Fruit fly (Drosophila melanogaster) whole organism, embryonic: ENCODE data around the gene cana.

ENCODE experiments used
- Ada2b ChIP-seq: fragments of 200-800 bp; sonication (Bioruptor generic); IDR thresholded peaks from 2 replicates; pipeline ENCODE4 v1.3.6; 2022; ENCODE audit warnings: missing biosample characterization, missing genetic modification characterization
- Atf-2 ChIP-seq: fragments of 200-800 bp; sonication (Bioruptor generic); optimal IDR thresholded peaks from 2 replicates; lab custom pipeline; 2016; ENCODE audit warnings: missing biosample characterization, missing genetic modification characterization
- Bgb ChIP-seq: fragments of 200-800 bp; sonication (Bioruptor generic); IDR thresholded peaks from 2 replicates; pipeline ENCODE4 v1.3.6; 2022; ENCODE audit warnings: missing biosample characterization, missing genetic modification characterization; ENCODE audit not compliant: partially characterized antibody
- CG10267 ChIP-seq: fragments of 200-800 bp; sonication (Bioruptor generic); optimal IDR thresholded peaks from 2 replicates; lab custom pipeline; 2018; ENCODE audit warnings: missing biosample characterization, mild to moderate bottlenecking, missing genetic modification characterization, moderate library complexity
- CG10565 ChIP-seq: fragments of 200-800 bp; sonication (Bioruptor generic); optimal IDR thresholded peaks from 3 replicates; lab custom pipeline; 2016; ENCODE audit warnings: missing biosample characterization, mild to moderate bottlenecking, missing genetic modification characterization
- CG11456 ChIP-seq: fragments of 200-800 bp; sonication (Bioruptor generic); IDR thresholded peaks from 3 replicates; pipeline ENCODE4 v1.3.6; 2022; ENCODE audit warnings: missing biosample characterization, missing genetic modification characterization
- CG13287 ChIP-seq: fragments of 200-800 bp; sonication (Bioruptor generic); IDR thresholded peaks from 2 replicates; pipeline ENCODE4 v1.3.6; 2022; ENCODE audit warnings: missing biosample characterization, missing genetic modification characterization; ENCODE audit not compliant: partially characterized antibody
- CG14710 ChIP-seq: fragments of 200-800 bp; sonication (Bioruptor generic); optimal IDR thresholded peaks from 3 replicates; lab custom pipeline; 2019; ENCODE audit warnings: missing biosample characterization, mild to moderate bottlenecking, missing genetic modification characterization, moderate library complexity
- CG15601 ChIP-seq: fragments of 200-800 bp; sonication (Bioruptor generic); optimal IDR thresholded peaks from 3 replicates; lab custom pipeline; 2019; ENCODE audit warnings: missing biosample characterization, mild to moderate bottlenecking, missing genetic modification characterization, moderate library complexity
- CG1603 ChIP-seq: fragments of 200-800 bp; sonication (Bioruptor generic); optimal IDR thresholded peaks from 2 replicates; lab custom pipeline; 2019; ENCODE audit warnings: missing biosample characterization, mild to moderate bottlenecking, missing genetic modification characterization, moderate library complexity
- CG16779 ChIP-seq: fragments of 200-800 bp; sonication (Bioruptor generic); IDR thresholded peaks from 2 replicates; pipeline ENCODE4 v1.3.6; 2022; ENCODE audit warnings: missing biosample characterization, missing genetic modification characterization
- CG17912 ChIP-seq: fragments of 200-800 bp; sonication (Bioruptor generic); optimal IDR thresholded peaks from 2 replicates; lab custom pipeline; 2018; ENCODE audit warnings: missing biosample characterization, mild to moderate bottlenecking, missing genetic modification characterization
- CG2129 ChIP-seq: fragments of 200-800 bp; sonication (Bioruptor generic); IDR thresholded peaks from 2 replicates; pipeline ENCODE4 v1.3.6; 2022; ENCODE audit warnings: missing biosample characterization, missing genetic modification characterization; ENCODE audit not compliant: partially characterized antibody
- CG30403 ChIP-seq: fragments of 200-800 bp; sonication (Bioruptor generic); optimal IDR thresholded peaks from 3 replicates; lab custom pipeline; 2016; ENCODE audit warnings: missing biosample characterization, missing genetic modification characterization
- CG3163 ChIP-seq: fragments of 200-800 bp; sonication (Bioruptor generic); optimal IDR thresholded peaks from 3 replicates; lab custom pipeline; 2016; ENCODE audit warnings: missing biosample characterization, missing genetic modification characterization
- CG34224 ChIP-seq: fragments of 200-800 bp; sonication (Bioruptor generic); IDR thresholded peaks from 3 replicates; pipeline ENCODE4 v1.3.6; 2022; ENCODE audit warnings: missing biosample characterization, missing genetic modification characterization; ENCODE audit not compliant: partially characterized antibody
- CG4707 ChIP-seq: fragments of 200-800 bp; sonication (Bioruptor generic); optimal IDR thresholded peaks from 2 replicates; lab custom pipeline; 2018; ENCODE audit warnings: missing biosample characterization, mild to moderate bottlenecking, missing genetic modification characterization, moderate library complexity
- CG6854 ChIP-seq: fragments of 200-800 bp; sonication (Bioruptor generic); optimal IDR thresholded peaks from 3 replicates; lab custom pipeline; 2017; ENCODE audit warnings: missing biosample characterization, mild to moderate bottlenecking, missing genetic modification characterization
- CG7963 ChIP-seq: fragments of 200-800 bp; sonication (Bioruptor generic); IDR thresholded peaks from 3 replicates; pipeline ENCODE4 v1.3.6; 2022; ENCODE audit warnings: missing biosample characterization, missing genetic modification characterization; ENCODE audit not compliant: partially characterized antibody
- CG8290 ChIP-seq, 3 experiments: fragments of 200-800 bp; sonication (Bioruptor generic); optimal IDR thresholded peaks; 2 replicates each; lab custom pipeline; 2016 to 2019; ENCODE audit warnings: missing biosample characterization in 3 of 3, missing genetic modification characterization in 3 of 3, mild to moderate bottlenecking in 2 of 3, moderate library complexity in 1 of 3
- CG8924 ChIP-seq: fragments of 200-800 bp; optimal IDR thresholded peaks from 3 replicates; lab custom pipeline; 2019; ENCODE audit warnings: missing biosample characterization, mild to moderate bottlenecking, missing genetic modification characterization, moderate library complexity
- E2f1 ChIP-seq: fragments of 200-800 bp; sonication (Bioruptor generic); IDR thresholded peaks from 2 replicates; pipeline ENCODE4 v1.3.6; 2022; ENCODE audit warnings: missing biosample characterization, missing genetic modification characterization
- Hr3 ChIP-seq: fragments of 200-800 bp; sonication (Bioruptor generic); optimal IDR thresholded peaks from 3 replicates; lab custom pipeline; 2016; ENCODE audit warnings: missing biosample characterization, missing genetic modification characterization
- Myb ChIP-seq: fragments of 200-800 bp; sonication (Bioruptor generic); optimal IDR thresholded peaks from 2 replicates; lab custom pipeline; 2016; ENCODE audit warnings: missing biosample characterization, missing genetic modification characterization
- Rx ChIP-seq: fragments of 200-800 bp; sonication (Bioruptor generic); IDR thresholded peaks from 2 replicates; pipeline ENCODE4 v1.3.6; 2022; ENCODE audit warnings: missing biosample characterization, missing genetic modification characterization
- ato ChIP-seq: fragments of 200-800 bp; sonication (Bioruptor generic); IDR thresholded peaks from 2 replicates; pipeline ENCODE4 v1.3.6; 2022; ENCODE audit warnings: missing biosample characterization, missing genetic modification characterization; ENCODE audit not compliant: partially characterized antibody
- bbx ChIP-seq: fragments of 200-800 bp; sonication (Bioruptor generic); IDR thresholded peaks from 2 replicates; pipeline ENCODE4 v1.3.6; 2022; ENCODE audit warnings: missing biosample characterization, missing genetic modification characterization; ENCODE audit not compliant: partially characterized antibody
- cas ChIP-seq: fragments of 200-800 bp; sonication (Bioruptor generic); IDR thresholded peaks from 2 replicates; pipeline ENCODE4 v1.3.6; 2022; ENCODE audit warnings: missing biosample characterization, missing genetic modification characterization
- caup ChIP-seq: fragments of 200-800 bp; sonication (Bioruptor generic); optimal IDR thresholded peaks from 3 replicates; lab custom pipeline; 2017; ENCODE audit warnings: missing biosample characterization, mild to moderate bottlenecking, missing genetic modification characterization, moderate library complexity; ENCODE audit not compliant: severe bottlenecking
- crol ChIP-seq: fragments of 200-800 bp; sonication (Bioruptor generic); IDR thresholded peaks from 2 replicates; pipeline ENCODE4 v1.3.6; 2022; ENCODE audit warnings: missing biosample characterization, missing genetic modification characterization
- esg ChIP-seq: fragments of 200-800 bp; sonication (Bioruptor generic); conservative IDR thresholded peaks from 2 replicates; pipeline ENCODE4 v1.3.6; 2022; ENCODE audit warnings: missing biosample characterization, missing genetic modification characterization
- eve ChIP-seq, 2 experiments: fragments of >200 bp; optimal IDR thresholded peaks; 2 replicates each; lab custom pipeline; 2017; ENCODE audit warnings: missing biosample characterization in 2 of 2, missing genetic modification characterization in 2 of 2
- exex ChIP-seq: fragments of 200-800 bp; sonication (Bioruptor generic); optimal IDR thresholded peaks from 4 replicates; lab custom pipeline; 2018; ENCODE audit warnings: missing biosample characterization, mild to moderate bottlenecking, missing genetic modification characterization, moderate library complexity
- fd96Cb ChIP-seq: fragments of 200-800 bp; sonication (Bioruptor generic); optimal IDR thresholded peaks from 2 replicates; lab custom pipeline; 2018; ENCODE audit warnings: missing biosample characterization, mild to moderate bottlenecking, missing genetic modification characterization, moderate library complexity
- ftz-f1 ChIP-seq: fragments of 200-800 bp; sonication (Bioruptor generic); optimal IDR thresholded peaks from 2 replicates; lab custom pipeline; 2016; ENCODE audit warnings: missing biosample characterization, missing genetic modification characterization
- gcm2 ChIP-seq: fragments of 200-800 bp; sonication (Bioruptor generic); optimal IDR thresholded peaks from 2 replicates; lab custom pipeline; 2016; ENCODE audit warnings: missing biosample characterization, missing genetic modification characterization
- gsb-n ChIP-seq: fragments of 200-800 bp; sonication (Bioruptor generic); optimal IDR thresholded peaks from 3 replicates; lab custom pipeline; 2018; ENCODE audit warnings: missing biosample characterization, mild to moderate bottlenecking, missing genetic modification characterization
- hkb ChIP-seq, 2 experiments: fragments of 200-800 bp in 1 of 2; fragments of >200 bp in 1 of 2; sonication (Bioruptor generic) in 1 of 2; IDR thresholded peaks in 1 of 2; optimal IDR thresholded peaks in 1 of 2; 2 replicates each; pipeline versions ENCODE4 v1.3.6 to Lab custom; 2017 to 2022; ENCODE audit warnings: missing biosample characterization in 1 of 2, missing genetic modification characterization in 1 of 2
- kay ChIP-seq: fragments of 200-800 bp; sonication (Bioruptor generic); optimal IDR thresholded peaks from 2 replicates; lab custom pipeline; 2016; ENCODE audit warnings: missing biosample characterization, missing genetic modification characterization
- lilli ChIP-seq: fragments of 200-800 bp; sonication (Bioruptor generic); optimal IDR thresholded peaks from 3 replicates; lab custom pipeline; 2016; ENCODE audit warnings: missing biosample characterization, missing genetic modification characterization
- lmd ChIP-seq: fragments of 200-800 bp; sonication (Bioruptor generic); IDR thresholded peaks from 2 replicates; pipeline ENCODE4 v1.3.6; 2022; ENCODE audit warnings: missing biosample characterization, missing genetic modification characterization
- p53 ChIP-seq: fragments of 200-800 bp; sonication (Bioruptor generic); optimal IDR thresholded peaks from 2 replicates; lab custom pipeline; 2016; ENCODE audit warnings: missing biosample characterization, missing genetic modification characterization
- pb ChIP-seq: fragments of 200-800 bp; sonication (Bioruptor generic); optimal IDR thresholded peaks from 3 replicates; lab custom pipeline; 2016; ENCODE audit warnings: missing biosample characterization, missing genetic modification characterization
- sc ChIP-seq, 3 experiments: fragments of >200 bp in 2 of 3; fragments of 200-800 bp in 1 of 3; sonication (Bioruptor generic) in 1 of 3; optimal IDR thresholded peaks; 2 replicates in 2 of 3; 3 replicates in 1 of 3; lab custom pipeline; 2017; ENCODE audit warnings: mild to moderate bottlenecking in 1 of 3, missing biosample characterization in 1 of 3, missing genetic modification characterization in 1 of 3, missing genetic modification reagents in 1 of 3
- slp2 ChIP-seq: fragments of 200-800 bp; sonication (Bioruptor generic); optimal IDR thresholded peaks from 2 replicates; lab custom pipeline; 2016; ENCODE audit warnings: missing biosample characterization, missing genetic modification characterization
- sna ChIP-seq: fragments of 200-800 bp; sonication (Bioruptor generic); IDR thresholded peaks from 2 replicates; pipeline ENCODE4 v1.3.6; 2022; ENCODE audit warnings: missing biosample characterization, missing genetic modification characterization; ENCODE audit not compliant: partially characterized antibody
- twi ChIP-seq: fragments of 200-800 bp; optimal IDR thresholded peaks from 2 replicates; lab custom pipeline; 2019; ENCODE audit warnings: missing biosample characterization, mild to moderate bottlenecking, missing genetic modification characterization, moderate library complexity
- vfl ChIP-seq: fragments of 200-800 bp; sonication (Bioruptor generic); optimal IDR thresholded peaks from 2 replicates; lab custom pipeline; 2016; ENCODE audit warnings: missing biosample characterization, missing genetic modification characterization

cana gene

DNA sequence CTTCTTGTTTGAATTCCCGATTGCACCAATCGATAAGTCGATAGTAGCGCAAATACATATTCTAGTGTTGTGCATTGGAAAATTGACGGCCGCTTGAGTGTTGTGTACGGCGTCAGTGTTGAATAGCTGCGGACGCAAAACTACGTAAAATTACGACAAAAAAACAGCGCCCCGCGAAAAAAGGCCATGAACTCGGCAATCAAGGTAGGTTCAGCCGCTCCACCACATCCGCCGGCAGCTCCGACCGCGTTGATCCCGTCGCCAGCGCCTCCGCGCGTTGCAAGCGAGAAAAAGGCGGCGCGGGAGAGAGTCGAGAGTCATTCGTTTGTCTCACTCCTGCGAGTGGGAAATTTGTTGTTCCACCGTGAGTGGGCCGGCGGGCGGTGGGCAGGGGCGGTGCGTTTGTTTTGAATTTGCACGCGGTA lies 8.4 kb downstream of the cana start, which contains the start of gene CG33695 (continued):
- TF ChIP-seq exex (tag; lab: Kevin White, UChicago) (no peak), E2f1 (GFP tag; lab: Robert Waterston, UW) (no peak; the same call in 1 of the 2 replicates), Myb (GFP tag; lab: Kevin White, UChicago) (peak; percentile 96), hkb (optimal IDR thresholded peaks at IDR 0.05; lab: Kevin White, UChicago) (no peak), hkb (GFP tag; IDR thresholded peaks at IDR 0.05; lab: Robert Waterston, UW) (peak; percentile 62; the same call in 1 of the 2 replicates), pb (peak; percentile 26), fd96Cb (tag; lab: Kevin White, UChicago) (peak; percentile 21), CG16779 (peak; percentile 50; the same call in 1 of the 2 replicates), CG30403 (GFP tag; lab: Kevin White, UChicago) (peak; percentile 79), CG7963 (GFP tag; lab: Robert Waterston, UW) (peak; percentile 65), CG3163 (GFP tag; lab: Kevin White, UChicago) (peak; percentile 65), crol (GFP tag; lab: Robert Waterston, UW) (peak; percentile 91), CG2129 (GFP tag; lab: Robert Waterston, UW) (peak; percentile 28; the same call in 1 of the 2 replicates), esg (no peak), CG8290 (GFP tag; optimal IDR thresholded peaks at IDR 0.05; lab: Kevin White, UChicago) (peak; percentile 55), CG8290 (tag; optimal IDR thresholded peaks at IDR 0.05; lab: Kevin White, UChicago) (no peak), sna (GFP tag; lab: Robert Waterston, UW) (peak; percentile 79), Rx (GFP tag; lab: Robert Waterston, UW) (no peak), Ada2b (0 out of 2 replicates have a peak, but pooled peaks have one; percentile 5), p53 (GFP tag; lab: Kevin White, UChicago) (peak; percentile 43), CG11456 (GFP tag; lab: Robert Waterston, UW) (peak; percentile 68; the same call in 2 of the 3 replicates), CG17912 (GFP tag; lab: Kevin White, UChicago) (no peak), Hr3 (GFP tag; lab: Kevin White, UChicago) (peak; percentile 39), CG13287 (GFP tag; lab: Robert Waterston, UW) (peak; percentile 87), gcm2 (GFP tag; lab: Kevin White, UChicago) (no peak), eve (GFP tag; optimal IDR thresholded peaks at IDR 0.05; lab: Kevin White, UChicago) (no peak), CG14710 (tag; lab: Kevin White, UChicago) (peak; percentile 68), sc (optimal IDR thresholded peaks at IDR 0.05; lab: Kevin White, UChicago) (no peak), sc (GFP tag; optimal IDR thresholded peaks at IDR 0.05; lab: Kevin White, UChicago) (no peak), bbx (peak; percentile 80), lilli (GFP tag; lab: Kevin White, UChicago) (peak; percentile 82), cas (GFP tag; lab: Robert Waterston, UW) (no peak), CG10565 (GFP tag; lab: Kevin White, UChicago) (no peak), CG10267 (tag; lab: Kevin White, UChicago) (peak; percentile 99), vfl (GFP tag; lab: Kevin White, UChicago) (peak; percentile 72), Atf-2 (peak; percentile 51), CG6854 (no peak), ato (GFP tag; lab: Robert Waterston, UW) (peak; percentile 58), gsb-n (tag; lab: Kevin White, UChicago) (peak; percentile 4), Bgb (GFP tag; lab: Robert Waterston, UW) (peak; percentile 74), CG4707 (GFP tag; lab: Kevin White, UChicago) (no peak), CG34224 (GFP tag; lab: Robert Waterston, UW) (peak; percentile 86), caup (GFP tag; lab: Kevin White, UChicago) (peak; percentile 72), CG1603 (tag; lab: Kevin White, UChicago) (peak; percentile 67), ftz-f1 (peak; percentile 88), slp2 (GFP tag; lab: Kevin White, UChicago) (peak; percentile 59), kay (GFP tag; lab: Kevin White, UChicago) (peak; percentile 54), CG8924 (tag; lab: Kevin White, UChicago) (peak; percentile 30), lmd (GFP tag; lab: Robert Waterston, UW) (peak; percentile 47), CG15601 (tag; lab: Kevin White, UChicago) (peak; percentile 41), twi (tag; lab: Kevin White, UChicago) (no peak)
